Worm (Caenorhabditis elegans) whole organism, early embryonic: ENCODE measurements around the gene dod-19.

ENCODE experiments used
- ama-1 ChIP-seq: fragments of 150-350 bp; optimal IDR thresholded peaks from 2 replicates; lab custom pipeline; 2014
- scrt-1 ChIP-seq: fragments of 200-800 bp; sonication (Bioruptor generic); IDR thresholded peaks from 2 replicates; pipeline ENCODE4 v1.3.6; 2022; ENCODE audit warnings: missing genetic modification characterization, missing compliant biosample characterization
- tbx-37 ChIP-seq: fragments of 200-800 bp; sonication (Bioruptor generic); conservative IDR thresholded peaks from 2 replicates; pipeline ENCODE4 v1.3.6; 2022; ENCODE audit warnings: missing genetic modification reagents, missing genetic modification characterization, missing compliant biosample characterization
- tra-4 ChIP-seq: sonication (generic microtip); optimal IDR thresholded peaks from 2 replicates; lab custom pipeline; 2017; ENCODE audit warnings: missing genetic modification characterization, missing compliant biosample characterization

- TF ChIP-seq ama-1 (no peak), tra-4 (tag; lab: Kevin White, UChicago) (no peak), tbx-37 (GFP tag; lab: Robert Waterston, UW) (no peak), scrt-1 (GFP tag; lab: Robert Waterston, UW) (no peak)
Observed at ce11 chrV:414630-415029, at the start of gene dod-19.
